Worm (Caenorhabditis elegans) whole organism, L4 larva: ENCODE results near the gene F53A2.11.

Experiments
- T20F7.1 ChIP-seq: fragments of 200-800 bp; sonication (Bioruptor generic); optimal IDR thresholded peaks from 2 replicates; lab custom pipeline; 2018; ENCODE audit warnings: mild to moderate bottlenecking, missing genetic modification characterization, missing compliant biosample characterization
- Y5F2A.4 ChIP-seq: fragments of 200-800 bp; sonication (Bioruptor generic); optimal IDR thresholded peaks from 2 replicates; lab custom pipeline; 2018; ENCODE audit warnings: mild to moderate bottlenecking, missing genetic modification characterization, missing compliant biosample characterization
- ceh-44 ChIP-seq: fragments of 200-800 bp; sonication (Bioruptor generic); IDR thresholded peaks from 2 replicates; pipeline ENCODE4 v1.3.6; 2022; ENCODE audit warnings: missing genetic modification reagents, missing genetic modification characterization, missing compliant biosample characterization
- dve-1 ChIP-seq: sonication (generic microtip); optimal IDR thresholded peaks from 2 replicates; lab custom pipeline; 2017; ENCODE audit warnings: antibody characterized with exemption, mild to moderate bottlenecking, missing genetic modification characterization, missing compliant biosample characterization; ENCODE audit not compliant: insufficient read depth
- fos-1 ChIP-seq: fragments of 150-350 bp; optimal IDR thresholded peaks from 2 replicates; lab custom pipeline; 2014; ENCODE audit warnings: missing biosample characterization, missing genetic modification characterization
- mdl-1 ChIP-seq, 2 experiments: fragments of 150-350 bp in 1 of 2; sonication (generic microtip) in 1 of 2; optimal IDR thresholded peaks; 2 replicates each; lab custom pipeline; 2014 to 2017; ENCODE audit warnings: missing biosample characterization in 2 of 2, missing genetic modification characterization in 2 of 2
- mep-1 ChIP-seq: fragments of 150-350 bp; sonication (generic microtip); optimal IDR thresholded peaks from 3 replicates; lab custom pipeline; 2014; ENCODE audit warnings: missing biosample characterization, missing genetic modification characterization
- nhr-25 ChIP-seq: sonication (generic microtip); optimal IDR thresholded peaks from 2 replicates; lab custom pipeline; 2017; ENCODE audit warnings: missing genetic modification characterization, mild to moderate bottlenecking, missing compliant biosample characterization, antibody characterized with exemption, moderate library complexity, borderline replicate concordance; ENCODE audit not compliant: insufficient read depth
- nhr-28 ChIP-seq: fragments of 150-350 bp; optimal IDR thresholded peaks from 2 replicates; lab custom pipeline; 2014; ENCODE audit warnings: missing biosample characterization, missing genetic modification characterization
- nhr-6 ChIP-seq: fragments of 150-350 bp; optimal IDR thresholded peaks from 2 replicates; lab custom pipeline; 2014; ENCODE audit warnings: missing biosample characterization, missing genetic modification characterization
- unc-130 ChIP-seq: sonication (generic microtip); optimal IDR thresholded peaks from 2 replicates; lab custom pipeline; 2016; ENCODE audit warnings: missing genetic modification reagents, missing genetic modification characterization, missing compliant biosample characterization
- unc-62 ChIP-seq, 3 experiments: fragments of 150-350 bp in 1 of 3; sonication (generic microtip); optimal IDR thresholded peaks in 2 of 3; peaks in 1 of 3; 1 replicate in 1 of 3; 2 replicates in 2 of 3; lab custom pipeline; 2014 to 2017; ENCODE audit warnings: missing biosample characterization in 3 of 3, missing genetic modification characterization in 3 of 3, missing genetic modification reagents in 3 of 3, missing genotype in 1 of 3

DNA sequence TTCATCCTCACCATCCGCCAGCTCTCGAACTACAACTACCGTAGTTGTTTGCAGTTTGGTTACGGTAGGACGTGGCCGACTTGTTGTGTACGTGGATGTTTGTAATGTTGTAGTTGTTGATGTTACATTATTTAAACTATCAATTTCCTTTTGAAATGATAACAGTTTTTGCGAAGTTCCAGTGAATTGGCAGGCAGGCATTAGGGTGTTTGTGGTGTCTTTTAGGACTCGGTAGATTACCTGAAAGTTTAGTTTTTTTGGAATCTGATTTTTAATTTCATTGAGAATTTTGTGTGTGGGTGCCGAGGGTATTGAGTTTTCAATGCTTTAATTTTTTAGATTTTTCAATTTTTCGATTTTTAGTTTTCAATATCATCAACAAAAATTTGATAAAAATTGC, at the start of gene F53A2.11:
- TF ChIP-seq T20F7.1 (GFP tag; lab: Kevin White, UChicago) (no peak), dve-1 (no peak), nhr-6 (tag; lab: Kevin White, UChicago) (no peak), nhr-25 (tag; lab: Kevin White, UChicago) (no peak), Y5F2A.4 (no peak), unc-130 (GFP tag; lab: Kevin White, UChicago) (no peak), mdl-1 (tag; optimal IDR thresholded peaks at IDR 0.05; lab: Kevin White, UChicago) (no peak), nhr-28 (no peak), unc-62 (GFP tag; optimal IDR thresholded peaks at IDR 0.05 in 1 of 2; lab: Kevin White, UChicago) (no peak), unc-62 (tag; optimal IDR thresholded peaks at IDR 0.05; lab: Kevin White, UChicago) (no peak), ceh-44 (GFP tag; lab: Robert Waterston, UW) (no peak), mep-1 (no peak), fos-1 (tag; lab: Kevin White, UChicago) (no peak)
